Worm (Caenorhabditis elegans) whole organism, L3 larva: Measurements from ENCODE around the gene Y49E10.18.

Source experiments
- nfya-1 ChIP-seq: sonication (generic microtip); optimal IDR thresholded peaks from 2 replicates; lab custom pipeline; 2017; ENCODE audit warnings: missing genetic modification characterization, mild to moderate bottlenecking, missing compliant biosample characterization, antibody characterized with exemption, moderate library complexity; ENCODE audit not compliant: insufficient read depth
- pqm-1 ChIP-seq: fragments of 150-350 bp; optimal IDR thresholded peaks from 2 replicates; lab custom pipeline; 2017; ENCODE audit warnings: missing biosample characterization, missing genetic modification characterization, inconsistent platforms

DNA sequence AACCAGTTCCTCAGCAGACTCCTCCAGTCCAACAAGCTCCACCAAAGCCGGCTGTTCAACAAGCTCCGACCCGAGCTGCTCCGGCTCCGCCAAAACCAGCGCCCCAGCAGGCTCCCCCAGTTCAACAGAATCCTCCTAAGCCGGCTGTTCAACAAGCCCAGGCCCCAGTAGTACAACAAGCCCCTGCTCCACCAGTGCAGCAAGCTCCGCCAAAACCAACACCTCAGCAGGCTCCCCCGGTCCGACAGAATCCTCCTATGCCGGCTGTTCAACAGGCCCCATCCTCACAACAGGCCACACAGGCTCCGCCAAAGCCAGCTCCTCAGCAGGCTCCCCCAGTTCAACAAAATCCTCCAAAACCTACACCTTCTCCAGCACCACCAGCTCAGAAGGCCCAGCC, 24.7 kb upstream of the Y49E10.18 start:
- TF ChIP-seq pqm-1 (tag; lab: Kevin White, UChicago) (no peak), nfya-1 (tag; lab: Kevin White, UChicago) (no peak)
